6 worm cellular contexts compared by ENCODE assay signal in genomic region chrX:3826172-3826571, ce11.
TF ChIP-seq lines count a peak whose summit lies in the region.

No protein-coding gene starts in this region.

TF ChIP-seq in whole organism, L1 larva, 84 proteins besides CTCF, POLR2A, EP300 and RAD21:
- peak in 1 of 2 experiments; percentile 12 for TF ChIP-seq mdl-1 (tag; optimal IDR thresholded peaks at IDR 0.05; lab: Kevin White, UChicago)
- TF ChIP-seq pax-3 (tag; optimal IDR thresholded peaks at IDR 0.05; lab: Kevin White, UChicago), result no peak
- TF ChIP-seq dpl-1 (GFP tag; optimal IDR thresholded peaks at IDR 0.05; lab: Kevin White, UChicago), result no peak
- TF ChIP-seq nhr-77 (tag; optimal IDR thresholded peaks at IDR 0.05; lab: Kevin White, UChicago), result peak; percentile 44
- TF ChIP-seq tbx-2 (tag; optimal IDR thresholded peaks at IDR 0.05; lab: Kevin White, UChicago), result peak; percentile 45
- peak in 1 of 2 experiments; percentile 21 for TF ChIP-seq egl-27 (tag; optimal IDR thresholded peaks at IDR 0.05; lab: Kevin White, UChicago)
- TF ChIP-seq rnt-1 (tag; optimal IDR thresholded peaks at IDR 0.05; lab: Kevin White, UChicago), result peak; percentile 11
- TF ChIP-seq nhr-20 (tag; optimal IDR thresholded peaks at IDR 0.05; lab: Kevin White, UChicago), result peak; percentile 5
- TF ChIP-seq ama-1 (optimal IDR thresholded peaks at IDR 0.05; lab: Kevin White, UChicago), result peak; percentile 1
- peak; percentile 55 for TF ChIP-seq lin-14 (GFP tag; optimal IDR thresholded peaks at IDR 0.05; lab: Kevin White, UChicago)
TF ChIP-seq in whole organism, L1 larva: peak in this region for 8.

TF ChIP-seq in whole organism, L2 larva, 48 proteins besides CTCF, POLR2A, EP300 and RAD21:
- TF ChIP-seq alr-1 (tag; optimal IDR thresholded peaks at IDR 0.05; lab: Kevin White, UChicago) (no peak), nhr-129 (tag; optimal IDR thresholded peaks at IDR 0.05; lab: Kevin White, UChicago) (peak; percentile 32), sma-3 (GFP tag; optimal IDR thresholded peaks at IDR 0.05; lab: Kevin White, UChicago) (no peak), nhr-237 (tag; optimal IDR thresholded peaks at IDR 0.05; lab: Kevin White, UChicago) (no peak), ceh-16 (tag; optimal IDR thresholded peaks at IDR 0.05; lab: Kevin White, UChicago) (no peak), F13H6.1 (tag; optimal IDR thresholded peaks at IDR 0.05; lab: Kevin White, UChicago) (peak; percentile 73)

TF ChIP-seq in whole organism, L3 larva, 47 proteins besides CTCF, POLR2A, EP300 and RAD21:
- TF ChIP-seq pha-4 (tag; optimal IDR thresholded peaks at IDR 0.05; lab: Kevin White, UChicago), result peak; percentile 94
- TF ChIP-seq R02D3.7 (tag; optimal IDR thresholded peaks at IDR 0.05; lab: Kevin White, UChicago), result no peak
- TF ChIP-seq elt-2 (tag; optimal IDR thresholded peaks at IDR 0.05; lab: Kevin White, UChicago), result peak; percentile 44
- no peak for TF ChIP-seq ama-1 (optimal IDR thresholded peaks at IDR 0.05; lab: Kevin White, UChicago)
- TF ChIP-seq nfya-1 (tag; optimal IDR thresholded peaks at IDR 0.05; lab: Kevin White, UChicago; ENCODE audit: insufficient read depth), result peak; percentile 9

TF ChIP-seq in whole organism, L4 larva, 104 proteins besides CTCF, POLR2A, EP300 and RAD21:
- TF ChIP-seq daf-8 (GFP tag; IDR thresholded peaks at IDR 0.05; lab: Robert Waterston, UW) (no peak), zfp-3 (GFP tag; conservative IDR thresholded peaks at IDR 0.05; lab: Robert Waterston, UW) (no peak), dve-1 (tag; optimal IDR thresholded peaks at IDR 0.05; lab: Kevin White, UChicago; ENCODE audit: insufficient read depth) (peak; percentile 28), lin-38 (GFP tag; IDR thresholded peaks at IDR 0.05; lab: Robert Waterston, UW) (no peak), nhr-28 (tag; optimal IDR thresholded peaks at IDR 0.05; lab: Kevin White, UChicago) (peak; percentile 32), daf-16 (GFP tag; optimal IDR thresholded peaks at IDR 0.05; lab: Kevin White, UChicago) (peak in 1 of 2 experiments; percentile 11), daf-16 (tag; optimal IDR thresholded peaks at IDR 0.05; lab: Kevin White, UChicago) (peak; percentile 95), hlh-30 (tag; optimal IDR thresholded peaks at IDR 0.05; lab: Kevin White, UChicago; ENCODE audit: insufficient read depth) (peak; percentile 16), mdl-1 (tag; optimal IDR thresholded peaks at IDR 0.05; lab: Kevin White, UChicago) (peak in 1 of 2 experiments; percentile 8), php-3 (GFP tag; IDR thresholded peaks at IDR 0.05; lab: Robert Waterston, UW) (0 out of 2 replicates have a peak, but pooled peaks have one; percentile 30), mep-1 (tag; optimal IDR thresholded peaks at IDR 0.05; lab: Kevin White, UChicago) (peak; percentile 21), egl-27 (tag; optimal IDR thresholded peaks at IDR 0.05; lab: Kevin White, UChicago) (no peak), spr-3 (GFP tag; optimal IDR thresholded peaks at IDR 0.05; lab: Kevin White, UChicago) (no peak), nhr-6 (tag; optimal IDR thresholded peaks at IDR 0.05; lab: Kevin White, UChicago) (peak; percentile 44), pha-4 (GFP tag; IDR thresholded peaks at IDR 0.05; lab: Robert Waterston, UW) (peak; percentile 28; the same call in 1 of the 2 replicates), pha-4 (tag; optimal IDR thresholded peaks at IDR 0.05; lab: Kevin White, UChicago) (peak; percentile 21), hlh-11 (tag; optimal IDR thresholded peaks at IDR 0.05; lab: Kevin White, UChicago) (peak; percentile 38)

TF ChIP-seq in whole organism, late embryonic, 69 proteins besides CTCF, POLR2A, EP300 and RAD21:
- no peak for TF ChIP-seq npax-4 (tag; optimal IDR thresholded peaks at IDR 0.05; lab: Kevin White, UChicago)
- TF ChIP-seq tbx-7 (tag; optimal IDR thresholded peaks at IDR 0.05; lab: Kevin White, UChicago), result no peak
- no peak for TF ChIP-seq Y22D7AL.16 (tag; optimal IDR thresholded peaks at IDR 0.05; lab: Kevin White, UChicago)
- TF ChIP-seq rnt-1 (tag; optimal IDR thresholded peaks at IDR 0.05; lab: Kevin White, UChicago), result no peak
- peak; percentile 8 for TF ChIP-seq dmd-4 (tag; optimal IDR thresholded peaks at IDR 0.05; lab: Kevin White, UChicago; ENCODE audit: borderline replicate concordance)
TF ChIP-seq in whole organism, late embryonic: peak in this region for 1.

TF ChIP-seq in whole organism, mixed stage, embryonic, 35 proteins besides CTCF, POLR2A, EP300 and RAD21:
- peak; percentile 67 for TF ChIP-seq pha-4 (tag; optimal IDR thresholded peaks at IDR 0.05; lab: Kevin White, UChicago)
- TF ChIP-seq blmp-1 (tag; optimal IDR thresholded peaks at IDR 0.05; lab: Kevin White, UChicago), result no peak
- TF ChIP-seq ceh-39 (tag; optimal IDR thresholded peaks at IDR 0.05; lab: Kevin White, UChicago), result no peak
- no peak for TF ChIP-seq M03D4.4 (tag; optimal IDR thresholded peaks at IDR 0.05; lab: Kevin White, UChicago)
- TF ChIP-seq unc-62 (GFP tag; optimal IDR thresholded peaks at IDR 0.05; lab: Kevin White, UChicago), result no peak

Comparison
In these comparisons a context has a peak if more than half of its experiments do, and no peak if none do; other contexts are left out.
1. Of the 29 proteins assayed by ChIP-seq in both whole organism, L4 larva and whole organism, L1 larva: peak only in whole organism, L4 larva: mep-1 and nhr-28; only in whole organism, L1 larva: ama-1 and nhr-77; in both: none; in neither: 23; mixed calls (peak in some experiments, not most) for 2.